Worm (Caenorhabditis elegans) whole organism, young adult: ENCODE measurements around the gene C05E11.3.
"Not testable (repeated sequence)": the region's sequence is repeated elsewhere in the genome, so short reads cannot be mapped to it uniquely, and the experiment has no call there.

ENCODE experiments used
- D2030.7 ChIP-seq: fragments of 200-800 bp; sonication (Bioruptor generic); IDR thresholded peaks from 2 replicates; pipeline ENCODE4 v1.3.6; 2022; ENCODE audit warnings: missing genetic modification reagents, missing genetic modification characterization, missing compliant biosample characterization
- Y53G8AR.9 ChIP-seq: fragments of 200-800 bp; sonication (Bioruptor generic); conservative IDR thresholded peaks from 2 replicates; pipeline ENCODE4 v1.3.6; 2022; ENCODE audit warnings: missing genetic modification reagents, missing genetic modification characterization, missing compliant biosample characterization
- akir-1 ChIP-seq: fragments of 200-800 bp; sonication (Bioruptor generic); optimal IDR thresholded peaks from 2 replicates; lab custom pipeline; 2018; ENCODE audit warnings: mild to moderate bottlenecking, missing genetic modification characterization, moderate library complexity, missing compliant biosample characterization
- ama-1 ChIP-seq, 3 experiments: fragments of 150-350 bp in 1 of 3; sonication (generic microtip) in 2 of 3; optimal IDR thresholded peaks; 2 replicates each; lab custom pipeline; 2014 to 2018; ENCODE audit warnings: missing biosample characterization in 2 of 3, missing genetic modification characterization in 2 of 3, missing genetic modification reagents in 2 of 3
- dpl-1 ChIP-seq: fragments of 150-350 bp; optimal IDR thresholded peaks from 2 replicates; lab custom pipeline; 2014; ENCODE audit warnings: missing biosample characterization, missing genetic modification reagents, missing genetic modification characterization
- nfya-1 ChIP-seq: sonication (generic microtip); optimal IDR thresholded peaks from 2 replicates; lab custom pipeline; 2017; ENCODE audit warnings: antibody characterized with exemption, missing compliant biosample characterization, missing genetic modification characterization, borderline replicate concordance; ENCODE audit not compliant: insufficient read depth
- snpc-3.4 ChIP-seq: sonication (generic microtip); optimal IDR thresholded peaks from 2 replicates; lab custom pipeline; 2017; ENCODE audit warnings: missing genetic modification characterization, mild to moderate bottlenecking, missing compliant biosample characterization, antibody characterized with exemption, moderate library complexity, missing genotype, missing genetic modification reagents
- ztf-25 ChIP-seq: fragments of 200-800 bp; sonication (Bioruptor generic); IDR thresholded peaks from 2 replicates; pipeline ENCODE4 v1.3.6; 2022; ENCODE audit warnings: missing genetic modification reagents, missing genetic modification characterization, missing compliant biosample characterization
- ztf-28 ChIP-seq: fragments of 200-800 bp; sonication (Bioruptor generic); IDR thresholded peaks from 2 replicates; pipeline ENCODE4 v1.3.6; 2022; ENCODE audit warnings: missing genetic modification reagents, missing genetic modification characterization, missing compliant biosample characterization

- TF ChIP-seq ztf-25; ama-1 (optimal IDR thresholded peaks at IDR 0.05; lab: Kevin White, UChicago); ama-1 (GFP tag; optimal IDR thresholded peaks at IDR 0.05; lab: Kevin White, UChicago); ztf-28 (GFP tag; lab: Robert Waterston, UW); snpc-3.4; dpl-1; D2030.7 (GFP tag; lab: Robert Waterston, UW); nfya-1 (tag; lab: Kevin White, UChicago): not testable (repeated sequence)
- TF ChIP-seq akir-1: peak; percentile 92
- peak; percentile 88 for TF ChIP-seq Y53G8AR.9 (GFP tag; lab: Robert Waterston, UW)
Observed at ce11 chrX:4606389-4606880, 28.4 kb downstream of the C05E11.3 start.
